Fruit fly (Drosophila melanogaster): ENCODE measurements around the gene Acp63F.

- TF ChIP-seq CTCF (optimal IDR thresholded peaks at IDR 0.05) (no peak), CG8478 (optimal IDR thresholded peaks at IDR 0.05) (no peak)
Observed at dm6 chr3L:3816254-3816653, at the start of gene Acp63F.

All from S2 (cell line).